Worm (Caenorhabditis elegans) whole organism, late embryonic: Measurements from ENCODE around the gene D1054.8.

Source experiments
- C08G9.2 ChIP-seq: sonication (generic microtip); optimal IDR thresholded peaks from 2 replicates; lab custom pipeline; 2016; ENCODE audit warnings: mild to moderate bottlenecking, missing genetic modification characterization, moderate library complexity, missing compliant biosample characterization
- C38D4.7 ChIP-seq: fragments of 200-800 bp; sonication (Bioruptor generic); optimal IDR thresholded peaks from 2 replicates; lab custom pipeline; 2018; ENCODE audit warnings: mild to moderate bottlenecking, missing genetic modification characterization, moderate library complexity, missing compliant biosample characterization
- F13H6.1 ChIP-seq: sonication (generic microtip); optimal IDR thresholded peaks from 2 replicates; lab custom pipeline; 2016; ENCODE audit warnings: missing genetic modification characterization, missing compliant biosample characterization
- K02D7.2 ChIP-seq: sonication (generic microtip); optimal IDR thresholded peaks from 2 replicates; lab custom pipeline; 2017; ENCODE audit warnings: mild to moderate bottlenecking, missing genetic modification characterization, missing compliant biosample characterization
- T23F11.4 ChIP-seq: fragments of 200-800 bp; sonication (Bioruptor generic); optimal IDR thresholded peaks from 2 replicates; lab custom pipeline; 2018; ENCODE audit warnings: mild to moderate bottlenecking, missing genetic modification characterization, missing compliant biosample characterization
- ahr-1 ChIP-seq: sonication (generic microtip); optimal IDR thresholded peaks from 2 replicates; lab custom pipeline; 2016; ENCODE audit warnings: missing genetic modification characterization, missing compliant biosample characterization
- ama-1 ChIP-seq: fragments of 150-350 bp; optimal IDR thresholded peaks from 2 replicates; lab custom pipeline; 2014
- ceh-19 ChIP-seq: fragments of 200-800 bp; sonication (Bioruptor generic); optimal IDR thresholded peaks from 2 replicates; lab custom pipeline; 2018; ENCODE audit warnings: mild to moderate bottlenecking, missing genetic modification characterization, missing compliant biosample characterization
- ceh-24 ChIP-seq: sonication (generic microtip); optimal IDR thresholded peaks from 2 replicates; lab custom pipeline; 2016; ENCODE audit warnings: mild to moderate bottlenecking, missing genetic modification characterization, missing compliant biosample characterization
- ceh-30 ChIP-seq: fragments of 150-350 bp; optimal IDR thresholded peaks from 2 replicates; lab custom pipeline; 2014; ENCODE audit warnings: missing biosample characterization, missing genetic modification characterization
- ceh-31 ChIP-seq: sonication (generic microtip); optimal IDR thresholded peaks from 2 replicates; lab custom pipeline; 2016; ENCODE audit warnings: missing genetic modification characterization, missing compliant biosample characterization
- ceh-45 ChIP-seq: fragments of 200-800 bp; sonication (Bioruptor generic); IDR thresholded peaks from 2 replicates; pipeline ENCODE4 v1.3.6; 2022; ENCODE audit warnings: missing genetic modification reagents, missing genetic modification characterization, missing compliant biosample characterization
- ceh-9 ChIP-seq: sonication (generic microtip); optimal IDR thresholded peaks from 2 replicates; lab custom pipeline; 2016; ENCODE audit warnings: mild to moderate bottlenecking, missing genetic modification characterization, inconsistent platforms, missing compliant biosample characterization
- che-1 ChIP-seq: sonication (generic microtip); optimal IDR thresholded peaks from 2 replicates; lab custom pipeline; 2016; ENCODE audit warnings: mild to moderate bottlenecking, missing genetic modification characterization, missing compliant biosample characterization
- dmd-4 ChIP-seq: sonication (generic microtip); optimal IDR thresholded peaks from 2 replicates; lab custom pipeline; 2016; ENCODE audit warnings: borderline replicate concordance, missing genetic modification characterization, missing compliant biosample characterization
- dve-1 ChIP-seq: sonication (generic microtip); optimal IDR thresholded peaks from 2 replicates; lab custom pipeline; 2017; ENCODE audit warnings: antibody characterized with exemption, mild to moderate bottlenecking, missing genetic modification characterization, missing compliant biosample characterization
- elt-2 ChIP-seq: sonication (generic microtip); optimal IDR thresholded peaks from 2 replicates; lab custom pipeline; 2016; ENCODE audit warnings: missing genetic modification reagents, missing genetic modification characterization, missing compliant biosample characterization
- elt-4 ChIP-seq: sonication (generic microtip); optimal IDR thresholded peaks from 2 replicates; lab custom pipeline; 2016; ENCODE audit warnings: missing genetic modification characterization, missing compliant biosample characterization
- fax-1 ChIP-seq: sonication (generic microtip); optimal IDR thresholded peaks from 2 replicates; lab custom pipeline; 2016; ENCODE audit warnings: missing genotype, missing genetic modification characterization, missing compliant biosample characterization
- fkh-10 ChIP-seq: fragments of 150-350 bp; optimal IDR thresholded peaks from 2 replicates; lab custom pipeline; 2014; ENCODE audit warnings: missing biosample characterization, missing genetic modification reagents, missing genetic modification characterization
- hlh-13 ChIP-seq: fragments of 200-800 bp; sonication (Bioruptor generic); optimal IDR thresholded peaks from 2 replicates; lab custom pipeline; 2018; ENCODE audit warnings: mild to moderate bottlenecking, missing genetic modification characterization, missing compliant biosample characterization
- hlh-6 ChIP-seq: sonication (generic microtip); optimal IDR thresholded peaks from 2 replicates; lab custom pipeline; 2016; ENCODE audit warnings: missing genotype, missing genetic modification characterization, missing compliant biosample characterization
- lim-6 ChIP-seq: sonication (generic microtip); optimal IDR thresholded peaks from 2 replicates; lab custom pipeline; 2016; ENCODE audit warnings: missing genetic modification characterization, missing compliant biosample characterization
- madf-2 ChIP-seq: sonication (generic microtip); optimal IDR thresholded peaks from 2 replicates; lab custom pipeline; 2017; ENCODE audit warnings: missing genetic modification characterization, missing compliant biosample characterization
- mec-3 ChIP-seq: sonication (generic microtip); optimal IDR thresholded peaks from 2 replicates; lab custom pipeline; 2016; ENCODE audit warnings: borderline replicate concordance, missing genetic modification characterization, missing compliant biosample characterization
- nfya-1 ChIP-seq: sonication (generic microtip); optimal IDR thresholded peaks from 2 replicates; lab custom pipeline; 2017; ENCODE audit warnings: missing genetic modification characterization, mild to moderate bottlenecking, missing compliant biosample characterization, antibody characterized with exemption, moderate library complexity
- nhr-11 ChIP-seq: fragments of 150-350 bp; optimal IDR thresholded peaks from 2 replicates; lab custom pipeline; 2014; ENCODE audit warnings: missing biosample characterization, missing genetic modification characterization
- nhr-232 ChIP-seq: sonication (generic microtip); optimal IDR thresholded peaks from 2 replicates; lab custom pipeline; 2016; ENCODE audit warnings: missing genetic modification characterization, missing compliant biosample characterization
- pat-9 ChIP-seq: fragments of 200-800 bp; sonication (Bioruptor generic); optimal IDR thresholded peaks from 2 replicates; lab custom pipeline; 2018; ENCODE audit warnings: mild to moderate bottlenecking, missing genetic modification characterization, moderate library complexity, missing compliant biosample characterization
- pax-1 ChIP-seq: fragments of 150-350 bp; optimal IDR thresholded peaks from 2 replicates; lab custom pipeline; 2014; ENCODE audit warnings: missing biosample characterization, missing genetic modification characterization
- pha-2 ChIP-seq: sonication (generic microtip); optimal IDR thresholded peaks from 2 replicates; lab custom pipeline; 2017; ENCODE audit warnings: mild to moderate bottlenecking, missing genetic modification characterization, missing compliant biosample characterization
- pqm-1 ChIP-seq: sonication (generic microtip); optimal IDR thresholded peaks from 2 replicates; lab custom pipeline; 2016; ENCODE audit warnings: missing genetic modification characterization, missing compliant biosample characterization
- ref-2 ChIP-seq: sonication (generic microtip); optimal IDR thresholded peaks from 2 replicates; lab custom pipeline; 2016; ENCODE audit warnings: missing genetic modification characterization, missing compliant biosample characterization
- sdc-2 ChIP-seq: sonication (generic microtip); optimal IDR thresholded peaks from 2 replicates; lab custom pipeline; 2016; ENCODE audit warnings: missing genotype, missing genetic modification characterization, missing compliant biosample characterization
- sox-2 ChIP-seq: fragments of 200-800 bp; sonication (Bioruptor generic); IDR thresholded peaks from 2 replicates; pipeline ENCODE4 v1.3.6; 2022; ENCODE audit warnings: missing genetic modification reagents, missing genetic modification characterization, missing compliant biosample characterization
- tbx-2 ChIP-seq: sonication (generic microtip); optimal IDR thresholded peaks from 2 replicates; lab custom pipeline; 2016; ENCODE audit warnings: missing genetic modification characterization, missing compliant biosample characterization
- tbx-7 ChIP-seq: sonication (generic microtip); optimal IDR thresholded peaks from 2 replicates; lab custom pipeline; 2016; ENCODE audit warnings: missing genotype, missing genetic modification characterization, missing compliant biosample characterization
- unc-42 ChIP-seq: sonication (generic microtip); optimal IDR thresholded peaks from 2 replicates; lab custom pipeline; 2016; ENCODE audit warnings: missing genotype, missing genetic modification characterization, missing compliant biosample characterization
- unc-86 ChIP-seq: sonication (generic microtip); optimal IDR thresholded peaks from 2 replicates; lab custom pipeline; 2016; ENCODE audit warnings: missing genetic modification characterization, missing compliant biosample characterization
- zip-5 ChIP-seq: sonication (generic microtip); optimal IDR thresholded peaks from 2 replicates; lab custom pipeline; 2016; ENCODE audit warnings: missing genetic modification characterization, missing compliant biosample characterization
- ztf-16 ChIP-seq: sonication (generic microtip); optimal IDR thresholded peaks from 2 replicates; lab custom pipeline; 2017; ENCODE audit warnings: missing genetic modification characterization, missing compliant biosample characterization

Gene D1054.8

ce11 chrV:10747263-10747951 is 36.7 kb upstream of the D1054.8 start, which contains the start of the genes selt-1.2 and F28H7.2:
selt-1.2 (minus strand) TSS chrV:10747363.
F28H7.2 (plus strand) TSS chrV:10747901.
- no peak for TF ChIP-seq ceh-19 (GFP tag; lab: Kevin White, UChicago)
- no peak for TF ChIP-seq hlh-13
- no peak for TF ChIP-seq hlh-6 (tag; lab: Kevin White, UChicago)
- no peak for TF ChIP-seq ceh-24 (tag; lab: Kevin White, UChicago)
- no peak for TF ChIP-seq ztf-16 (tag; lab: Kevin White, UChicago)
- TF ChIP-seq tbx-7, result no peak
- TF ChIP-seq nhr-11 (tag; lab: Kevin White, UChicago), result no peak
- no peak for TF ChIP-seq nhr-232
- no peak for TF ChIP-seq mec-3 (tag; lab: Kevin White, UChicago)
- TF ChIP-seq madf-2 (tag; lab: Kevin White, UChicago), result no peak
- TF ChIP-seq sdc-2, result no peak
- no peak for TF ChIP-seq T23F11.4
- no peak for TF ChIP-seq tbx-2
- TF ChIP-seq elt-4 (tag; lab: Kevin White, UChicago), result no peak
- no peak for TF ChIP-seq C08G9.2 (tag; lab: Kevin White, UChicago)
- no peak for TF ChIP-seq unc-42 (tag; lab: Kevin White, UChicago)
- TF ChIP-seq ceh-30 (tag; lab: Kevin White, UChicago), result no peak
- no peak for TF ChIP-seq ahr-1 (tag; lab: Kevin White, UChicago)
- TF ChIP-seq fkh-10 (GFP tag; lab: Kevin White, UChicago), result no peak

- TF ChIP-seq lim-6 (tag; lab: Kevin White, UChicago) (no peak), fax-1 (no peak), ceh-9 (tag; lab: Kevin White, UChicago) (no peak), elt-2 (peak; percentile 78), pqm-1 (tag; lab: Kevin White, UChicago) (no peak), zip-5 (tag; lab: Kevin White, UChicago) (no peak)
Measured at ce11 chrV:10750630-10751029, 33.5 kb upstream of the D1054.8 start, which contains the start of gene F28H7.3. F28H7.3 (minus strand) TSS chrV:10750788.

ce11 chrV:10754050-10754449 is 30.1 kb upstream of the D1054.8 start, which contains the start of gene F28H7.7:
F28H7.7 (minus strand) TSS chrV:10754150.
- no peak for TF ChIP-seq pha-2 (tag; lab: Kevin White, UChicago)
- TF ChIP-seq, all 69 proteins: peak for 0

ce11 chrV:10756698-10757097 is 27.4 kb upstream of the D1054.8 start, which contains the start of gene irld-6:
irld-6 (minus strand) TSS chrV:10756798.
- TF ChIP-seq dmd-4 (tag; lab: Kevin White, UChicago), result no peak
- TF ChIP-seq pax-1, result no peak
- no peak for TF ChIP-seq ceh-31 (tag; lab: Kevin White, UChicago)
- TF ChIP-seq fkh-10 (GFP tag; lab: Kevin White, UChicago), result no peak
- TF ChIP-seq ama-1 (lab: Kevin White, UChicago), result no peak
- no peak for TF ChIP-seq C08G9.2 (tag; lab: Kevin White, UChicago)
- no peak for TF ChIP-seq K02D7.2 (tag; lab: Kevin White, UChicago)

ce11 chrV:10757128-10757527 is 27.0 kb upstream of the D1054.8 start:
- TF ChIP-seq lim-6 (tag; lab: Kevin White, UChicago), result no peak
- TF ChIP-seq K02D7.2 (tag; lab: Kevin White, UChicago), result no peak
- no peak for TF ChIP-seq che-1 (tag; lab: Kevin White, UChicago)
- TF ChIP-seq nfya-1 (tag; lab: Kevin White, UChicago), result no peak
- no peak for TF ChIP-seq ceh-19 (GFP tag; lab: Kevin White, UChicago)
- no peak for TF ChIP-seq C38D4.7
- TF ChIP-seq ref-2 (tag; lab: Kevin White, UChicago), result no peak
- TF ChIP-seq unc-86 (tag; lab: Kevin White, UChicago), result no peak
- TF ChIP-seq pat-9 (tag; lab: Kevin White, UChicago), result no peak
- no peak for TF ChIP-seq F13H6.1
- TF ChIP-seq ztf-16 (tag; lab: Kevin White, UChicago), result no peak
- TF ChIP-seq hlh-6 (tag; lab: Kevin White, UChicago), result no peak
- no peak for TF ChIP-seq sox-2 (GFP tag; lab: Robert Waterston, UW)
- TF ChIP-seq pqm-1 (tag; lab: Kevin White, UChicago), result no peak
- TF ChIP-seq ceh-24 (tag; lab: Kevin White, UChicago), result no peak
- no peak for TF ChIP-seq hlh-13
- TF ChIP-seq ceh-45, result no peak
- TF ChIP-seq dve-1 (tag; lab: Kevin White, UChicago), result no peak
- TF ChIP-seq fkh-10 (GFP tag; lab: Kevin White, UChicago), result no peak
